Worm (Caenorhabditis elegans): Measurements from ENCODE around the gene F52E4.5.

Gene F52E4.5

DNA sequence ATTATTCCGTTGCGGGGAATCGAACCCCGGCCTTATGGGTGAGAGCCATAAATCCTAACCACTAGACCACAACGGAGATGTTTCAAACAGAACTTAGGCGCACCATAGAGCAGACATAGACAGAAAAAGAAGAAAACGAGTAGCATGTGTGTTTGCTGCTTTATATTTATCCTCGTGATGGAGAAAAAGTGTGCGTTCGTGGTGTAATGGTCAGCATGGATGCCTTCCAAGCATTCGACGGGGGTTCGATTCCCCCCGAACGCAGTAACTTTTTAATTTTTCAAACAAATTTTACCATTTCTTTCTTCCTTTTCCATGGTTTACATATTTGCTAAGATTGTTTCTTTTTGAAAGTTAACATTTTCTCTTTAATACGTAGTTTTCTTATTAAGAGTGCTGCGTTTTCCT lies 51.2 kb downstream of the F52E4.5 start (continued):
- peak; percentile 79 to 89 (median 86) for TF ChIP-seq ceh-82 (tag; optimal IDR thresholded peaks at IDR 0.05)
- peak; percentile 94 for TF ChIP-seq swsn-7 (tag; optimal IDR thresholded peaks at IDR 0.05)

All from whole organism, L1 larva.